Worm (Caenorhabditis elegans): ENCODE measurements around the gene R07B1.7.

R07B1.7 gene

ce11 chrX:9866355-9866754, 2.6 kb upstream of the R07B1.7 start, which contains the start of gene R07B1.6:
TSS of gene R07B1.6 (plus strand) at chrX:9866655.
- no peak for TF ChIP-seq ceh-36 (tag; optimal IDR thresholded peaks at IDR 0.05)

- no peak for TF ChIP-seq aly-1 (tag; optimal IDR thresholded peaks at IDR 0.05)
- TF ChIP-seq tbx-37 (GFP tag; conservative IDR thresholded peaks at IDR 0.05): no peak
- TF ChIP-seq pes-1 (GFP tag; IDR thresholded peaks at IDR 0.05): no peak
- TF ChIP-seq scrt-1 (GFP tag; IDR thresholded peaks at IDR 0.05): no peak
- TF ChIP-seq F13C5.2 (tag; optimal IDR thresholded peaks at IDR 0.05): no peak
- TF ChIP-seq tra-4 (tag; optimal IDR thresholded peaks at IDR 0.05): no peak
- TF ChIP-seq sea-1 (GFP tag; conservative IDR thresholded peaks at IDR 0.05): no peak
- no peak for TF ChIP-seq ceh-13 (GFP tag; optimal IDR thresholded peaks at IDR 0.05)
- TF ChIP-seq hnd-1 (tag; optimal IDR thresholded peaks at IDR 0.05): no peak
- TF ChIP-seq ama-1 (optimal IDR thresholded peaks at IDR 0.05): no peak
- no peak for TF ChIP-seq tbx-11 (GFP tag; IDR thresholded peaks at IDR 0.05)
- no peak for TF ChIP-seq ets-7 (tag; optimal IDR thresholded peaks at IDR 0.05)
- no peak for TF ChIP-seq B0310.2 (tag; optimal IDR thresholded peaks at IDR 0.05)
- no peak for TF ChIP-seq ceh-36 (tag; optimal IDR thresholded peaks at IDR 0.05)
These were observed 602 bp downstream of the R07B1.7 start, which contains the start of gene R07B1.13 for ce11 chrX:9869522-9869921. TSS of gene R07B1.13 (plus strand) at chrX:9869822.

DNA sequence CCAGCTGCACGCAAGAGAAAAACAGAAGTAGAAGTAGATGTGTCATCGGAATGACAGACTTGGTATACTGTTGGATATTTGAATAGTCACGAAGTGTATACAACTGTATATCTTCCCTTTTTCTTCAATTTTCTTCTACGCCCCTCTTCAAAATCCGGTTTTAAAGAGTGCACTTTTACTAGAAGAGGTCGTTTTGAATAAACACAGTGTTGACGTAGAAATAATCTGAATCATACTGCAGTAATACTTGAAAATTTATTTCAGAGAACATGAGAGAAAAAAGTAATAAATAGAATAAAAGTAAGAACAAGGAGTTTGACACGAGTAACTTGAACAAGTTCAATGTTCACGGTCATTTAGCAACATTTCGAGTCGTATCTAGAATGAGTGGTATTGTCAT, 3.6 kb downstream of the R07B1.7 start, which contains the start of gene R07B1.8:
R07B1.8 (minus strand) TSS at position 101 of the 400 bp plus-strand sequence.
- no peak for TF ChIP-seq ceh-36 (tag; optimal IDR thresholded peaks at IDR 0.05)
- no peak for TF ChIP-seq aly-1 (tag; optimal IDR thresholded peaks at IDR 0.05)
- TF ChIP-seq scrt-1 (GFP tag; IDR thresholded peaks at IDR 0.05): no peak

DNA sequence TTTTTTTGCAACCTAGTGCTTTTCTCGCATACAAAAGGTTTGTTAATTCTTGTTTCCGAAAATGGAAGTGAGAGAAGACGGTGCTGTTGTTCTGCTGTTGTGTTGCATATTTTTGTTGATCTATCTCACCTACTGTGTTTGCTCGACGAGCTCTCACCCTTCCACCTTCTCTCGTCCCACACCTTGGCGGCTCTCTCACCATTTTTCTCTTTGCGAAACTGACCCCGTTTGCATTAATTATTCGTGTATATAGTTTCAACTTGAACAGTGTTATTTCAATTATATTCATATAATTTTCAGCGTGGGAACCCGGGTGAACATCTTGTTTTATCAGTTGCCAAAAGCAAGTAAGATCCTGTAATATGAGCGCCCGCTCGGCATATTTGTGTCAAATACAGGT, 8.2 kb downstream of the R07B1.7 start, which contains the start of gene R07B1.9:
R07B1.9 (plus strand) TSS at position 301 of the 400 bp plus-strand sequence.
- no peak for TF ChIP-seq ceh-13 (GFP tag; optimal IDR thresholded peaks at IDR 0.05)
- no peak for TF ChIP-seq ceh-36 (tag; optimal IDR thresholded peaks at IDR 0.05)
- TF ChIP-seq flt-1 (GFP tag; IDR thresholded peaks at IDR 0.05): no peak
- no peak for TF ChIP-seq tbx-11 (GFP tag; IDR thresholded peaks at IDR 0.05)
- no peak for TF ChIP-seq ets-7 (tag; optimal IDR thresholded peaks at IDR 0.05)
- TF ChIP-seq F13C5.2 (tag; optimal IDR thresholded peaks at IDR 0.05): no peak

- no peak for TF ChIP-seq tbx-37 (GFP tag; conservative IDR thresholded peaks at IDR 0.05)
- no peak for TF ChIP-seq pes-1 (GFP tag; IDR thresholded peaks at IDR 0.05)
- no peak for TF ChIP-seq tbx-11 (GFP tag; IDR thresholded peaks at IDR 0.05)
- no peak for TF ChIP-seq F13C5.2 (tag; optimal IDR thresholded peaks at IDR 0.05)
- TF ChIP-seq flt-1 (GFP tag; IDR thresholded peaks at IDR 0.05): no peak
- TF ChIP-seq B0310.2 (tag; optimal IDR thresholded peaks at IDR 0.05): no peak
These were observed 13.2 kb downstream of the R07B1.7 start, which contains the start of gene glo-1 for ce11 chrX:9882112-9882511. TSS of gene glo-1 (minus strand) at chrX:9882212.

DNA sequence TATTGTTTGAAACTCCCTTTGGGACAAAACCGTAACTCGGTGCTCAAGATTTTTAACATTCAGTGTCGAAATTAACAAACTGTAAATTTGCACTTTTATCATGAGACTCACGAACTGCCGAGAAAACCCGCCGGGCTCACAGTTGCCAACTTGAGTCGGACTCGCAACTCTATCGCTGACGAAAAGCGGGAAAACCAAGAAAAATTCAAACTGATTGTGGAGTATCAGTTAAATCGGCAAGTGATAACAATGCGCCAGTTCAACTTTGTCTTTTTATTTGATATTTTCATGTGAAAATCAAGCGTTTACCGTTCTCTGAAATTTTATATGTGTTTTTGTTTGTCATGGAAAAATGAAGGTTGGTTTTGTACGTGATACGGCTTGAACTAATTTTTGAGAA, 13.7 kb downstream of the R07B1.7 start:
- TF ChIP-seq tbx-11 (GFP tag; IDR thresholded peaks at IDR 0.05) (no peak), tbx-37 (GFP tag; conservative IDR thresholded peaks at IDR 0.05) (no peak), scrt-1 (GFP tag; IDR thresholded peaks at IDR 0.05) (no peak), flt-1 (GFP tag; IDR thresholded peaks at IDR 0.05) (no peak), ceh-13 (GFP tag; optimal IDR thresholded peaks at IDR 0.05) (no peak), ceh-36 (tag; optimal IDR thresholded peaks at IDR 0.05) (no peak), tra-4 (tag; optimal IDR thresholded peaks at IDR 0.05) (no peak), ama-1 (optimal IDR thresholded peaks at IDR 0.05) (no peak), F13C5.2 (tag; optimal IDR thresholded peaks at IDR 0.05) (no peak), ets-7 (tag; optimal IDR thresholded peaks at IDR 0.05) (no peak), pes-1 (GFP tag; IDR thresholded peaks at IDR 0.05) (no peak), hmbx-1 (tag; optimal IDR thresholded peaks at IDR 0.05) (no peak), sea-1 (GFP tag; conservative IDR thresholded peaks at IDR 0.05) (no peak), hmg-4 (GFP tag; optimal IDR thresholded peaks at IDR 0.05) (no peak), hnd-1 (tag; optimal IDR thresholded peaks at IDR 0.05) (no peak)

- no peak for TF ChIP-seq tbx-11 (GFP tag; IDR thresholded peaks at IDR 0.05)
- no peak for TF ChIP-seq flt-1 (GFP tag; IDR thresholded peaks at IDR 0.05)
- no peak for TF ChIP-seq scrt-1 (GFP tag; IDR thresholded peaks at IDR 0.05)
- TF ChIP-seq hmbx-1 (tag; optimal IDR thresholded peaks at IDR 0.05): no peak
- TF ChIP-seq ama-1 (optimal IDR thresholded peaks at IDR 0.05): no peak
- no peak for TF ChIP-seq ceh-36 (tag; optimal IDR thresholded peaks at IDR 0.05)
- TF ChIP-seq aly-1 (tag; optimal IDR thresholded peaks at IDR 0.05): no peak
- TF ChIP-seq ceh-13 (GFP tag; optimal IDR thresholded peaks at IDR 0.05): no peak
- TF ChIP-seq ets-7 (tag; optimal IDR thresholded peaks at IDR 0.05): no peak
- TF ChIP-seq sea-1 (GFP tag; conservative IDR thresholded peaks at IDR 0.05): no peak
- no peak for TF ChIP-seq tra-4 (tag; optimal IDR thresholded peaks at IDR 0.05)
- TF ChIP-seq hnd-1 (tag; optimal IDR thresholded peaks at IDR 0.05): no peak
- no peak for TF ChIP-seq tbx-37 (GFP tag; conservative IDR thresholded peaks at IDR 0.05)
- TF ChIP-seq B0310.2 (tag; optimal IDR thresholded peaks at IDR 0.05): no peak
- no peak for TF ChIP-seq F13C5.2 (tag; optimal IDR thresholded peaks at IDR 0.05)
- no peak for TF ChIP-seq hmg-4 (GFP tag; optimal IDR thresholded peaks at IDR 0.05)
These were observed 15.0 kb downstream of the R07B1.7 start, which contains the start of gene mrp-4 for ce11 chrX:9883837-9884324. TSS of gene mrp-4 (plus strand) at chrX:9884274.

DNA sequence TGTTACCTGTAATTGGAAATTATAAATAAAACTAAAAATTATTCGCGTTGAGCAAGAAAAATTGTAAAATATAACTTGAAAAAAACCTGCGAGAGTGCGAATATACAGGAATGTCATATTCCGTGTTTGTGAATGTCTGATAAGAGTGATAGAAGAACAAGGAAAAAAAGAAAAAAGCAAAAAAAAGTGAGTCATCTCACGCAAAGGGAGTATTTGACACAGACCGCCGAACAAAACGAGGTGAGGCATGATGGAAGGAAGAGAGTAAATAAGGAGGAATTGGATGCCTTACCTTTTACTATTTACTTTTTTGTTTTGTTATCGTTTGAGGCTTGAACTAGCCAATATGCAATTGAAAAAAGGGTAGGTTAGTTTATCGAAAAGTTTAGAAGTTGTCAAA, 23.4 kb downstream of the R07B1.7 start, which contains the start of gene F21G4.1:
F21G4.1 (minus strand) TSS at position 6 of the 400 bp plus-strand sequence.
- TF ChIP-seq hnd-1 (tag; optimal IDR thresholded peaks at IDR 0.05): no peak
- no peak for TF ChIP-seq flt-1 (GFP tag; IDR thresholded peaks at IDR 0.05)
- TF ChIP-seq tra-4 (tag; optimal IDR thresholded peaks at IDR 0.05): no peak
- no peak for TF ChIP-seq tbx-37 (GFP tag; conservative IDR thresholded peaks at IDR 0.05)
- TF ChIP-seq hmg-4 (GFP tag; optimal IDR thresholded peaks at IDR 0.05): no peak
- TF ChIP-seq tbx-11 (GFP tag; IDR thresholded peaks at IDR 0.05): no peak
- no peak for TF ChIP-seq scrt-1 (GFP tag; IDR thresholded peaks at IDR 0.05)
- TF ChIP-seq F13C5.2 (tag; optimal IDR thresholded peaks at IDR 0.05): no peak
- no peak for TF ChIP-seq ceh-36 (tag; optimal IDR thresholded peaks at IDR 0.05)
- TF ChIP-seq ets-7 (tag; optimal IDR thresholded peaks at IDR 0.05): no peak
- TF ChIP-seq pes-1 (GFP tag; IDR thresholded peaks at IDR 0.05): no peak
- no peak for TF ChIP-seq B0310.2 (tag; optimal IDR thresholded peaks at IDR 0.05)
- TF ChIP-seq ceh-13 (GFP tag; optimal IDR thresholded peaks at IDR 0.05): no peak
- TF ChIP-seq ama-1 (optimal IDR thresholded peaks at IDR 0.05): no peak
- no peak for TF ChIP-seq aly-1 (tag; optimal IDR thresholded peaks at IDR 0.05)
- TF ChIP-seq sea-1 (GFP tag; conservative IDR thresholded peaks at IDR 0.05): no peak
